Fruit fly (Drosophila melanogaster): Measurements from ENCODE around the gene MED30.
A peak's percentile ranks its signal among the peaks of the same experiment; 100 is the strongest.

Gene MED30

dm6 chr3L:606490-607327 lies 47.2 kb downstream of the MED30 start, which contains the start of gene Reg-2 (continued):
- TF ChIP-seq CG7745 (tag; optimal IDR thresholded peaks at IDR 0.05) (no peak), Bgb (GFP tag; IDR thresholded peaks at IDR 0.05; ENCODE audit: partially characterized antibody) (no peak), klu (GFP tag; IDR thresholded peaks at IDR 0.05) (no peak), CG4617 (GFP tag; optimal IDR thresholded peaks at IDR 0.05; ENCODE audit: borderline replicate concordance) (no peak), Deaf1 (tag; optimal IDR thresholded peaks at IDR 0.05) (peak; percentile 93), hkb (optimal IDR thresholded peaks at IDR 0.05) (no peak), hkb (GFP tag; IDR thresholded peaks at IDR 0.05) (no peak), dpn (GFP tag; optimal IDR thresholded peaks at IDR 0.05) (peak in 1 of 2 experiments; percentile 12), CG17612 (GFP tag; IDR thresholded peaks at IDR 0.05) (no peak), disco-r (GFP tag; optimal IDR thresholded peaks at IDR 0.05) (no peak), Xbp1 (GFP tag; optimal IDR thresholded peaks at IDR 0.05) (peak; percentile 33), TFAM (GFP tag; optimal IDR thresholded peaks at IDR 0.05) (no peak), CG11504 (tag; optimal IDR thresholded peaks at IDR 0.05) (peak; percentile 39), Hr3 (GFP tag; optimal IDR thresholded peaks at IDR 0.05) (peak; percentile 33), CG6272 (GFP tag; IDR thresholded peaks at IDR 0.05) (no peak), sqz (GFP tag; optimal IDR thresholded peaks at IDR 0.05) (peak; percentile 6), Poxn (GFP tag; IDR thresholded peaks at IDR 0.05) (no peak), CG4360 (GFP tag; IDR thresholded peaks at IDR 0.05) (no peak), unc-4 (GFP tag; IDR thresholded peaks at IDR 0.05; ENCODE audit: partially characterized antibody) (no peak), E2f1 (GFP tag; IDR thresholded peaks at IDR 0.05) (no peak), ac (GFP tag; optimal IDR thresholded peaks at IDR 0.05) (no peak), BtbVII (GFP tag; optimal IDR thresholded peaks at IDR 0.05) (peak; percentile 53), Eip74EF (GFP tag; optimal IDR thresholded peaks at IDR 0.05) (no peak), CG8944 (GFP tag; optimal IDR thresholded peaks at IDR 0.05) (no peak), CG16779 (GFP tag; IDR thresholded peaks at IDR 0.05) (no peak), pb (GFP tag; optimal IDR thresholded peaks at IDR 0.05) (no peak), CG15073 (GFP tag; optimal IDR thresholded peaks at IDR 0.05) (no peak), CG32772 (GFP tag; IDR thresholded peaks at IDR 0.05) (no peak), eyg (GFP tag; optimal IDR thresholded peaks at IDR 0.05) (no peak), CG15696 (tag; optimal IDR thresholded peaks at IDR 0.05) (peak; percentile 46), CG7556 (GFP tag; optimal IDR thresholded peaks at IDR 0.05) (no peak), CG3995 (GFP tag; optimal IDR thresholded peaks at IDR 0.05) (no peak), CG10267 (tag; optimal IDR thresholded peaks at IDR 0.05) (peak; percentile 51), tup (GFP tag; optimal IDR thresholded peaks at IDR 0.05) (no peak), seq (GFP tag; IDR thresholded peaks at IDR 0.05) (no peak), ap (GFP tag; IDR thresholded peaks at IDR 0.05) (no peak), Awh (GFP tag; IDR thresholded peaks at IDR 0.05) (no peak), CG2129 (GFP tag; IDR thresholded peaks at IDR 0.05; ENCODE audit: partially characterized antibody) (no peak), CG1832 (GFP tag; optimal IDR thresholded peaks at IDR 0.05) (no peak), slou (GFP tag; optimal IDR thresholded peaks at IDR 0.05) (no peak), NfI (GFP tag; optimal IDR thresholded peaks at IDR 0.05) (no peak), CG11398 (GFP tag; optimal IDR thresholded peaks at IDR 0.05) (no peak), lab (GFP tag; optimal IDR thresholded peaks at IDR 0.05) (peak; percentile 4), Atf-2 (GFP tag; optimal IDR thresholded peaks at IDR 0.05) (no peak), CG12071 (GFP tag; optimal IDR thresholded peaks at IDR 0.05) (peak; percentile 28), CG14014 (GFP tag; IDR thresholded peaks at IDR 0.05) (no peak), hb (GFP tag; IDR thresholded peaks at IDR 0.05; ENCODE audit: partially characterized antibody) (no peak), CG3847 (GFP tag; IDR thresholded peaks at IDR 0.05) (no peak), insv (GFP tag; optimal IDR thresholded peaks at IDR 0.05) (peak in 1 of 2 experiments; percentile 53), scrt (GFP tag; optimal IDR thresholded peaks at IDR 0.05) (no peak)

All from whole organism, embryonic.